Worm (Caenorhabditis elegans): ENCODE measurements around the gene M04B2.6.

M04B2.6 gene

ce11 chrIV:11467413-11467812 is 43.2 kb downstream of the M04B2.6 start, which contains the start of gene C10C6.7:
C10C6.7 (minus strand) TSS chrIV:11467513.
- TF ChIP-seq B0310.2 (tag; optimal IDR thresholded peaks at IDR 0.05) (no peak), tbx-11 (GFP tag; IDR thresholded peaks at IDR 0.05) (no peak), tbx-37 (GFP tag; conservative IDR thresholded peaks at IDR 0.05) (no peak), tra-4 (tag; optimal IDR thresholded peaks at IDR 0.05) (no peak), sea-1 (GFP tag; conservative IDR thresholded peaks at IDR 0.05) (no peak), hmg-4 (GFP tag; optimal IDR thresholded peaks at IDR 0.05) (no peak), ets-7 (tag; optimal IDR thresholded peaks at IDR 0.05) (no peak), hmbx-1 (tag; optimal IDR thresholded peaks at IDR 0.05) (no peak), ceh-13 (GFP tag; optimal IDR thresholded peaks at IDR 0.05) (no peak), aly-1 (tag; optimal IDR thresholded peaks at IDR 0.05) (no peak), hnd-1 (tag; optimal IDR thresholded peaks at IDR 0.05) (no peak), ceh-36 (tag; optimal IDR thresholded peaks at IDR 0.05) (no peak)

DNA sequence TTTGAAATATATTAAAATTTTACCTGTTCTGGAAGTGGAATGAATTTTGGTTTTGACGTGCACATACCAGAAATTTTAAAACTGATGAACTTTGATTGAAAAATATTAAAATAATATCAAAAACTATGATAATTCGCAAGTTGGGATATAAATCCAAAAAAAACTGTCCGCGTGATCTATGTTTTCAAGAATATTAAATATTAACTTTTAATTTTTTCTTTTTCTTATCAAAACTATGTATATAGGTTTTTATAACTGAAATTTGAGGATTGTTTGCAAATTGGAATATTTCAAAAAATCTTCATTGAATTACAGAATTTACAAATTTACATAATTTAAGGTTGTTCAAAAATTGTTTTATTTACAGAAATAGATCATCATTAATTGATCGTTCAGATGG is 45.4 kb downstream of the M04B2.6 start, which contains the start of gene C10C6.3:
C10C6.3 (minus strand) TSS at position 101 of the 400 bp plus-strand sequence.
- TF ChIP-seq aly-1 (tag; optimal IDR thresholded peaks at IDR 0.05) = no peak
- no peak for TF ChIP-seq ceh-13 (GFP tag; optimal IDR thresholded peaks at IDR 0.05)
- no peak for TF ChIP-seq hmbx-1 (tag; optimal IDR thresholded peaks at IDR 0.05)
- TF ChIP-seq ama-1 (optimal IDR thresholded peaks at IDR 0.05) = no peak
- TF ChIP-seq flt-1 (GFP tag; IDR thresholded peaks at IDR 0.05) = no peak
- TF ChIP-seq hnd-1 (tag; optimal IDR thresholded peaks at IDR 0.05) = no peak
- TF ChIP-seq B0310.2 (tag; optimal IDR thresholded peaks at IDR 0.05) = no peak
- no peak for TF ChIP-seq tbx-11 (GFP tag; IDR thresholded peaks at IDR 0.05)
- no peak for TF ChIP-seq hmg-4 (GFP tag; optimal IDR thresholded peaks at IDR 0.05)
- no peak for TF ChIP-seq tra-4 (tag; optimal IDR thresholded peaks at IDR 0.05)
- no peak for TF ChIP-seq ceh-36 (tag; optimal IDR thresholded peaks at IDR 0.05)
- no peak for TF ChIP-seq tbx-37 (GFP tag; conservative IDR thresholded peaks at IDR 0.05)
- TF ChIP-seq sea-1 (GFP tag; conservative IDR thresholded peaks at IDR 0.05) = no peak
- no peak for TF ChIP-seq pes-1 (GFP tag; IDR thresholded peaks at IDR 0.05)
- no peak for TF ChIP-seq scrt-1 (GFP tag; IDR thresholded peaks at IDR 0.05)
- no peak for TF ChIP-seq F13C5.2 (tag; optimal IDR thresholded peaks at IDR 0.05)
- TF ChIP-seq ets-7 (tag; optimal IDR thresholded peaks at IDR 0.05) = no peak

DNA sequence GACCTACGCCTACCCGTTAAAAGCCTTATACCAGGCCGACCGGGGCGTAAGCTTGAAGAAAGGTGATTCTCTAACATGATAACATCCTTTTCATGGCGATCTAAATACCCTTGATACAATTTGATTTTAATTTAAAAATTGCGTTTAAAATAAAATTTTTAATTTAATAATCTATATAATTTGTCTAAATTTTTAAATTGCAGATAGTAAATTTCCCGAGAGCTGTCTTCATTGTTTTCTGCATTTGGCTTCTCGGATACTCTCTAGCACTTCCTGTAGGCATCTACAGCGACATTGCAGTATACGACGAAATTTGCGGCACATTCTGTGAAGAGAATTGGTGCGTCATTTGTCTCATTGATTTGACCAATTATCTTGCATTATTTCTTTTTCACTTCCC is 49.2 kb downstream of the M04B2.6 start:
- TF ChIP-seq sea-1 (GFP tag; conservative IDR thresholded peaks at IDR 0.05) (no peak), hnd-1 (tag; optimal IDR thresholded peaks at IDR 0.05) (no peak), ama-1 (optimal IDR thresholded peaks at IDR 0.05) (no peak), flt-1 (GFP tag; IDR thresholded peaks at IDR 0.05) (no peak), pes-1 (GFP tag; IDR thresholded peaks at IDR 0.05) (no peak), ets-7 (tag; optimal IDR thresholded peaks at IDR 0.05) (no peak), ceh-36 (tag; optimal IDR thresholded peaks at IDR 0.05) (no peak), hmbx-1 (tag; optimal IDR thresholded peaks at IDR 0.05) (no peak), tra-4 (tag; optimal IDR thresholded peaks at IDR 0.05) (no peak), aly-1 (tag; optimal IDR thresholded peaks at IDR 0.05) (no peak), ceh-13 (GFP tag; optimal IDR thresholded peaks at IDR 0.05) (no peak)
